Worm (Caenorhabditis elegans): ENCODE measurements around the gene ace-1.

ce11 chrX:16327229-16327628 is 39.9 kb upstream of the ace-1 start:
- TF ChIP-seq F57C9.4 (tag; optimal IDR thresholded peaks at IDR 0.05): no peak
- TF ChIP-seq aptf-2 (GFP tag; conservative IDR thresholded peaks at IDR 0.05): no peak
- no peak for TF ChIP-seq zim-3 (tag; optimal IDR thresholded peaks at IDR 0.05)
- no peak for TF ChIP-seq ztf-22 (GFP tag; optimal IDR thresholded peaks at IDR 0.05)
- no peak for TF ChIP-seq Y56A3A.18 (GFP tag; IDR thresholded peaks at IDR 0.05)
- TF ChIP-seq him-1 (tag; optimal IDR thresholded peaks at IDR 0.05): no peak
- no peak for TF ChIP-seq C17E4.6 (GFP tag; IDR thresholded peaks at IDR 0.05)

Measured in whole organism, young adult.